Fruit fly (Drosophila melanogaster): Measurements from ENCODE around the gene CG31145.

CG31145 gene

dm6 chr3R:23652525-23653108, 16.8 kb downstream of the CG31145 start (continued):
- TF ChIP-seq Mrtf (GFP tag; IDR thresholded peaks at IDR 0.05) (peak; percentile 49; the same call in 1 of the 3 replicates), YL-1 (GFP tag; optimal IDR thresholded peaks at IDR 0.05) (peak; percentile 48), wek (GFP tag; optimal IDR thresholded peaks at IDR 0.05) (peak; percentile 38), CG2202 (tag; optimal IDR thresholded peaks at IDR 0.05) (no peak), zen2 (GFP tag; IDR thresholded peaks at IDR 0.05; ENCODE audit: partially characterized antibody) (no peak), CG18011 (GFP tag; optimal IDR thresholded peaks at IDR 0.05) (peak; percentile 69), Sox102F (GFP tag; optimal IDR thresholded peaks at IDR 0.05) (peak; percentile 14), slp2 (GFP tag; optimal IDR thresholded peaks at IDR 0.05) (no peak), org-1 (GFP tag; optimal IDR thresholded peaks at IDR 0.05) (peak; percentile 56), CG4424 (GFP tag; optimal IDR thresholded peaks at IDR 0.05) (peak; percentile 1), CG8924 (tag; optimal IDR thresholded peaks at IDR 0.05) (peak; percentile 34), oc (tag; optimal IDR thresholded peaks at IDR 0.05) (no peak), her (GFP tag; optimal IDR thresholded peaks at IDR 0.05) (peak; percentile 51), D (optimal IDR thresholded peaks at IDR 0.05) (no peak), D (GFP tag; optimal IDR thresholded peaks at IDR 0.05) (no peak), Sry-δ (GFP tag; optimal IDR thresholded peaks at IDR 0.05) (peak; percentile 18), Hmr (GFP tag; optimal IDR thresholded peaks at IDR 0.05) (peak; percentile 93), grau (tag; optimal IDR thresholded peaks at IDR 0.05) (peak; percentile 63), dati (GFP tag; IDR thresholded peaks at IDR 0.05) (no peak), Sox100B (GFP tag; optimal IDR thresholded peaks at IDR 0.05) (peak; percentile 20), CG14667 (GFP tag; IDR thresholded peaks at IDR 0.05) (peak; percentile 13; the same call in 1 of the 2 replicates), Sin3A (optimal IDR thresholded peaks at IDR 0.05) (no peak), Ssrp (tag; optimal IDR thresholded peaks at IDR 0.05) (no peak), salm (tag; optimal IDR thresholded peaks at IDR 0.05) (no peak), Doc3 (GFP tag; IDR thresholded peaks at IDR 0.05; ENCODE audit: partially characterized antibody) (no peak), zf30C (GFP tag; optimal IDR thresholded peaks at IDR 0.05) (no peak), sens (GFP tag) (peak; percentile 80), CG2129 (GFP tag; IDR thresholded peaks at IDR 0.05; ENCODE audit: partially characterized antibody) (no peak), Usf (GFP tag; optimal IDR thresholded peaks at IDR 0.05) (peak; percentile 15), NFAT (GFP tag; IDR thresholded peaks at IDR 0.05) (peak; percentile 37; the same call in 1 of the 2 replicates), bcd (GFP tag; optimal IDR thresholded peaks at IDR 0.05) (peak; percentile 72), CG1603 (tag; optimal IDR thresholded peaks at IDR 0.05) (peak; percentile 38), wdn (GFP tag; IDR thresholded peaks at IDR 0.05) (0 out of 2 replicates have a peak, but pooled peaks have one; percentile 21), CG4854 (GFP tag; optimal IDR thresholded peaks at IDR 0.05) (peak; percentile 64), CG18619 (GFP tag; optimal IDR thresholded peaks at IDR 0.05) (peak; percentile 78), CG15696 (tag; optimal IDR thresholded peaks at IDR 0.05) (peak; percentile 18), CG10565 (GFP tag; optimal IDR thresholded peaks at IDR 0.05) (no peak), CG13624 (GFP tag; optimal IDR thresholded peaks at IDR 0.05) (peak; percentile 49), psq (GFP tag; optimal IDR thresholded peaks at IDR 0.05) (peak; percentile 11), gcm (GFP tag; optimal IDR thresholded peaks at IDR 0.05) (no peak), CG4707 (GFP tag; optimal IDR thresholded peaks at IDR 0.05) (no peak), CG10267 (tag; optimal IDR thresholded peaks at IDR 0.05) (no peak), CG7556 (GFP tag; optimal IDR thresholded peaks at IDR 0.05) (peak; percentile 54), CG7928 (GFP tag; optimal IDR thresholded peaks at IDR 0.05) (peak; percentile 68), Drgx (GFP tag; IDR thresholded peaks at IDR 0.05) (no peak), Atf3 (GFP tag; optimal IDR thresholded peaks at IDR 0.05) (no peak), ttk (GFP tag; IDR thresholded peaks at IDR 0.05) (0 out of 2 replicates have a peak, but pooled peaks have one; percentile 21), CG12391 (tag; optimal IDR thresholded peaks at IDR 0.05) (no peak), C15 (GFP tag; IDR thresholded peaks at IDR 0.05) (no peak), CG11247 (GFP tag; IDR thresholded peaks at IDR 0.05) (peak; percentile 78)

Data from whole organism, embryonic.